Fruit fly (Drosophila melanogaster): ENCODE measurements around the gene CG31546.
A peak's percentile ranks its signal among the peaks of the same experiment; 100 is the strongest.

CG31546 gene

DNA sequence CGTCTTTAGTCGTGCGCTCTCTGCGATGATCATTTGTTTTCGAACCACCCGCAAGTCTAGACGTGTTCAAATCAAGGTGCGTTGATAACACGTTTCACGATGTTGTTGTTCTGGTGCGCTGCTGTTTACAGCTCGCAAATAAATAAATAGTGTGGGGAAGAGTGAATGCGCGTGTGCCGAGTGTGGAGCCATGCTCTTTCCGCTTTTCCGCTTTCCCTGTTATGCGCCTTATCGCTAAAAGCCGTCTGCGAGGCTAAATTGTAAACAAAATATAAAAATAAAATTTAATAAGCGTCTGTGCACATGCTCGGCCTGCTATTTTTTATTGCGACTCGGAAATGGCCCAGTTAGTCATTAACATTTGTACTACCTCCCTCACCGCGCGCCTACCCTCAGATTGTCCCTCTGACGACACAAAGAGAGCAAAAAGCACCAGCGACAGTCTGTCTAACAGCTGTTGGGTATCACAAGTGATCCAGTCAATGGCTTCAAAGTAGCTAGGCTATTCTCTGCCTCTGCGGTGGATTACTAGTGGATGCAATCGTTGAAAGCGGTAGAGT is 37.3 kb upstream of the CG31546 start (continued):
- TF ChIP-seq unc-4 (GFP tag; IDR thresholded peaks at IDR 0.05; ENCODE audit: partially characterized antibody), result 0 out of 2 replicates have a peak, but pooled peaks have one; percentile 18
- peak; percentile 21 for TF ChIP-seq CG30020 (tag; optimal IDR thresholded peaks at IDR 0.05)
- peak; percentile 77 for TF ChIP-seq Mad (GFP tag; optimal IDR thresholded peaks at IDR 0.05)
- TF ChIP-seq sqz (GFP tag; optimal IDR thresholded peaks at IDR 0.05), result no peak
- peak; percentile 80 for TF ChIP-seq nerfin-1 (tag; optimal IDR thresholded peaks at IDR 0.05)
- no peak for TF ChIP-seq CG8478 (optimal IDR thresholded peaks at IDR 0.05)
- TF ChIP-seq CG6683 (GFP tag; optimal IDR thresholded peaks at IDR 0.05), result peak; percentile 81
- TF ChIP-seq odd (GFP tag; optimal IDR thresholded peaks at IDR 0.05), result peak; percentile 91
- TF ChIP-seq zf30C (GFP tag; optimal IDR thresholded peaks at IDR 0.05), result peak; percentile 37
- TF ChIP-seq CG2116 (GFP tag; optimal IDR thresholded peaks at IDR 0.05), result peak; percentile 67
- no peak for TF ChIP-seq scrt (GFP tag; optimal IDR thresholded peaks at IDR 0.05)
- no peak for TF ChIP-seq row (GFP tag; IDR thresholded peaks at IDR 0.05)
- peak; percentile 89 for TF ChIP-seq CG33557 (GFP tag; optimal IDR thresholded peaks at IDR 0.05)
- 0 out of 2 replicates have a peak, but pooled peaks have one; percentile 17 for TF ChIP-seq CG3847 (GFP tag; IDR thresholded peaks at IDR 0.05)
- TF ChIP-seq CG6854 (GFP tag; optimal IDR thresholded peaks at IDR 0.05), result peak; percentile 83
- no peak for TF ChIP-seq nmo (GFP tag; optimal IDR thresholded peaks at IDR 0.05)
- peak; percentile 90 for TF ChIP-seq ci (GFP tag; IDR thresholded peaks at IDR 0.05)
- TF ChIP-seq CG13624 (GFP tag; optimal IDR thresholded peaks at IDR 0.05), result peak; percentile 71
- no peak for TF ChIP-seq Sry-β (GFP tag; optimal IDR thresholded peaks at IDR 0.05)
- peak; percentile 80 for TF ChIP-seq CG9727 (GFP tag; optimal IDR thresholded peaks at IDR 0.05)
- TF ChIP-seq CG18599 (GFP tag; optimal IDR thresholded peaks at IDR 0.05), result peak; percentile 92
- peak; percentile 90 for TF ChIP-seq caup (GFP tag; optimal IDR thresholded peaks at IDR 0.05; ENCODE audit: severe bottlenecking)
- TF ChIP-seq CG11504 (tag; optimal IDR thresholded peaks at IDR 0.05), result no peak
- TF ChIP-seq cato (GFP tag; optimal IDR thresholded peaks at IDR 0.05; ENCODE audit: borderline replicate concordance), result no peak
- TF ChIP-seq lmd (GFP tag; IDR thresholded peaks at IDR 0.05), result no peak
- no peak for TF ChIP-seq stwl (tag; optimal IDR thresholded peaks at IDR 0.05)
- TF ChIP-seq Ssrp (tag; optimal IDR thresholded peaks at IDR 0.05), result no peak
- peak; percentile 57 for TF ChIP-seq bcd (GFP tag; optimal IDR thresholded peaks at IDR 0.05)
- TF ChIP-seq sd (tag; optimal IDR thresholded peaks at IDR 0.05), result no peak
- peak; percentile 65 for TF ChIP-seq Jarid2 (GFP tag; optimal IDR thresholded peaks at IDR 0.05)
- no peak for TF ChIP-seq CG7963 (GFP tag; IDR thresholded peaks at IDR 0.05; ENCODE audit: partially characterized antibody)
- TF ChIP-seq pum (GFP tag; optimal IDR thresholded peaks at IDR 0.05), result peak; percentile 40
- TF ChIP-seq CG8388 (GFP tag; optimal IDR thresholded peaks at IDR 0.05), result peak; percentile 40
- no peak for TF ChIP-seq CG17612 (GFP tag; IDR thresholded peaks at IDR 0.05)
- peak; percentile 44 for TF ChIP-seq CG4854 (GFP tag; optimal IDR thresholded peaks at IDR 0.05)
- 0 out of 2 replicates have a peak, but pooled peaks have one; percentile 33 for TF ChIP-seq CG7372 (GFP tag; IDR thresholded peaks at IDR 0.05)
- TF ChIP-seq GATAe (GFP tag; conservative IDR thresholded peaks at IDR 0.05), result no peak
- peak; percentile 81 for TF ChIP-seq eyg (GFP tag; optimal IDR thresholded peaks at IDR 0.05)
- TF ChIP-seq CG5245 (GFP tag; optimal IDR thresholded peaks at IDR 0.05), result peak; percentile 9
- TF ChIP-seq tin (GFP tag; optimal IDR thresholded peaks at IDR 0.05), result peak; percentile 34
- peak; percentile 46; the same call in 1 of the 3 replicates for TF ChIP-seq CG34224 (GFP tag; IDR thresholded peaks at IDR 0.05; ENCODE audit: partially characterized antibody)
- peak; percentile 47 for TF ChIP-seq en (GFP tag; optimal IDR thresholded peaks at IDR 0.05)
- peak; percentile 20 for TF ChIP-seq ind (GFP tag; optimal IDR thresholded peaks at IDR 0.05)
- TF ChIP-seq CG9609 (GFP tag; optimal IDR thresholded peaks at IDR 0.05), result no peak
- TF ChIP-seq CG10543 (GFP tag; optimal IDR thresholded peaks at IDR 0.05), result peak; percentile 97
- TF ChIP-seq stc (GFP tag; IDR thresholded peaks at IDR 0.05), result peak; percentile 65; the same call in 1 of the 2 replicates
- TF ChIP-seq kay (GFP tag; optimal IDR thresholded peaks at IDR 0.05), result peak; percentile 52
- TF ChIP-seq dmrt99B (tag; optimal IDR thresholded peaks at IDR 0.05), result no peak
- no peak for TF ChIP-seq Mrtf (GFP tag; IDR thresholded peaks at IDR 0.05)
